Worm (Caenorhabditis elegans): ENCODE data around the gene nsy-7.

DNA sequence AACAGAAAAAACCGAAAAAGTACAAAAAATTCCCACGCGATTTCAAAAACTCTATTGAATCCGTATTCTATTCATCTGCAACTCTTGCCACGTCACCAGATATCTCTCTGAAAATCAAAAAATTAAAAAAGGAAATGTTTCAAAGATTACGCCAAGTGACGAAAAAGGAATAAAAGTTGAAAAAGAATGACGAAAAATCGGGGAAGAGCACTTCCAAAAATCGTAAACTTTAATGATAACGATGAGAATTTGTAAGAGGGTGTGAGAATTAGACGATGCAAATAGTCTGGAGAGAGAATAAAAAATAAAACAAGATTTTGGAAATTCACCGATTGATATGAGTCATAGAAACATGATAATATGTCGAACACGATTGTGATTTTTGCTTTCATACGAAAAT lies 52.3 kb downstream of the nsy-7 start:
- TF ChIP-seq aly-2 (tag; optimal IDR thresholded peaks at IDR 0.05) (no peak), unc-39 (tag; optimal IDR thresholded peaks at IDR 0.05) (no peak), F13H6.1 (tag; optimal IDR thresholded peaks at IDR 0.05) (no peak), elt-1 (tag; optimal IDR thresholded peaks at IDR 0.05) (no peak), unc-55 (GFP tag; optimal IDR thresholded peaks at IDR 0.05) (no peak), nhr-77 (tag; optimal IDR thresholded peaks at IDR 0.05) (no peak), nhr-11 (tag; optimal IDR thresholded peaks at IDR 0.05) (no peak), lin-13 (GFP tag; optimal IDR thresholded peaks at IDR 0.05) (no peak), zag-1 (tag; optimal IDR thresholded peaks at IDR 0.05) (no peak), ceh-16 (tag; optimal IDR thresholded peaks at IDR 0.05) (no peak), unc-62 (GFP tag; optimal IDR thresholded peaks at IDR 0.05) (no peak), nhr-10 (tag; optimal IDR thresholded peaks at IDR 0.05) (no peak), ZK546.5 (tag; optimal IDR thresholded peaks at IDR 0.05) (no peak)
